Worm (Caenorhabditis elegans) whole organism, dauer: ENCODE results near the gene K02E11.10.
"Not testable (repeated sequence)": the region's sequence is repeated elsewhere in the genome, so short reads cannot be mapped to it uniquely, and the experiment has no call there.

ENCODE experiments used
- unc-62 ChIP-seq: sonication (generic microtip); optimal IDR thresholded peaks from 2 replicates; lab custom pipeline; 2017; ENCODE audit warnings: missing biosample characterization, missing genetic modification reagents, missing genetic modification characterization

Gene K02E11.10

ce11 chrV:14240694-14241201 lies at the start of gene K02E11.10:
Gene K02E11.10, minus strand, starts transcription at chrV:14241151.
- TF ChIP-seq unc-62 (GFP tag; lab: Kevin White, UChicago): no peak

ce11 chrV:14290636-14291035 lies 49.7 kb upstream of the K02E11.10 start, which contains the start of gene F14D7.18:
Gene F14D7.18, minus strand, starts transcription at chrV:14290736.
- no peak for TF ChIP-seq unc-62 (GFP tag; lab: Kevin White, UChicago)

- TF ChIP-seq unc-62 (GFP tag; lab: Kevin White, UChicago): no peak
These were observed 48.4 kb upstream of the K02E11.10 start, which contains the start of gene F14D7.1 for ce11 chrV:14289363-14289762. Gene F14D7.1, minus strand, starts transcription at chrV:14289463.

- TF ChIP-seq unc-62 (GFP tag; lab: Kevin White, UChicago): no peak
These were observed 44.9 kb upstream of the K02E11.10 start, which contains the start of gene F40G12.11 for ce11 chrV:14285803-14286202. Gene F40G12.11, plus strand, starts transcription at chrV:14286171.

- TF ChIP-seq unc-62 (GFP tag; lab: Kevin White, UChicago): no peak
These were observed 42.3 kb upstream of the K02E11.10 start, which contains the start of gene F40G12.10 for ce11 chrV:14283241-14283640. Gene F40G12.10, plus strand, starts transcription at chrV:14283541.

ce11 chrV:14282222-14282709 lies 41.3 kb upstream of the K02E11.10 start, which contains the start of the genes srt-74 and F40G12.9:
Gene srt-74, minus strand, starts transcription at chrV:14282322.
Gene F40G12.9, plus strand, starts transcription at chrV:14282659.
- no peak for TF ChIP-seq unc-62 (GFP tag; lab: Kevin White, UChicago)

ce11 chrV:14279777-14280176 lies 38.8 kb upstream of the K02E11.10 start, which contains the start of gene srt-33:
Gene srt-33, minus strand, starts transcription at chrV:14279877.
- TF ChIP-seq unc-62 (GFP tag; lab: Kevin White, UChicago): no peak

- TF ChIP-seq unc-62 (GFP tag; lab: Kevin White, UChicago): not testable (repeated sequence)
These were observed 33.3 kb upstream of the K02E11.10 start, which contains the start of gene F40G12.7 for ce11 chrV:14274268-14274667. Gene F40G12.7, plus strand, starts transcription at chrV:14274568.

ce11 chrV:14273019-14273418 lies 32.1 kb upstream of the K02E11.10 start, which contains the start of gene F40G12.6:
Gene F40G12.6, minus strand, starts transcription at chrV:14273119.
- no peak for TF ChIP-seq unc-62 (GFP tag; lab: Kevin White, UChicago)

- no peak for TF ChIP-seq unc-62 (GFP tag; lab: Kevin White, UChicago)
These were observed 29.8 kb upstream of the K02E11.10 start, which contains the start of gene F40G12.5 for ce11 chrV:14270729-14271128. Gene F40G12.5, minus strand, starts transcription at chrV:14270829.

- TF ChIP-seq unc-62 (GFP tag; lab: Kevin White, UChicago): no peak
These were observed 27.7 kb upstream of the K02E11.10 start, which contains the start of gene F40G12.4 for ce11 chrV:14268616-14269015. Gene F40G12.4, minus strand, starts transcription at chrV:14268716.

- no peak for TF ChIP-seq unc-62 (GFP tag; lab: Kevin White, UChicago)
These were observed 26.5 kb upstream of the K02E11.10 start for ce11 chrV:14267326-14267942.

- no peak for TF ChIP-seq unc-62 (GFP tag; lab: Kevin White, UChicago)
These were observed 19.9 kb upstream of the K02E11.10 start, which contains the start of gene F40G12.2 for ce11 chrV:14260831-14261230. Gene F40G12.2, minus strand, starts transcription at chrV:14260931.

ce11 chrV:14256813-14257212 lies 15.9 kb upstream of the K02E11.10 start, which contains the start of gene sre-8:
Gene sre-8, plus strand, starts transcription at chrV:14257113.
- no peak for TF ChIP-seq unc-62 (GFP tag; lab: Kevin White, UChicago)

- TF ChIP-seq unc-62 (GFP tag; lab: Kevin White, UChicago): no peak
These were observed 13.3 kb upstream of the K02E11.10 start, which contains the start of gene K02E11.7 for ce11 chrV:14254221-14254620. Gene K02E11.7, minus strand, starts transcription at chrV:14254321.

- no peak for TF ChIP-seq unc-62 (GFP tag; lab: Kevin White, UChicago)
These were observed 11.1 kb upstream of the K02E11.10 start, which contains the start of gene K02E11.5 for ce11 chrV:14252025-14252424. Gene K02E11.5, plus strand, starts transcription at chrV:14252325.
